Fruit fly (Drosophila melanogaster) whole organism, wandering third instar larva: ENCODE measurements around the gene Ak3.

Experiments
- Abd-B ChIP-seq: fragments of >200 bp; optimal IDR thresholded peaks from 2 replicates; lab custom pipeline; 2017; ENCODE audit warnings: missing biosample characterization, missing genetic modification characterization
- CG32264 ChIP-seq: fragments of 200-800 bp; sonication (Bioruptor generic); optimal IDR thresholded peaks from 2 replicates; lab custom pipeline; 2016; ENCODE audit warnings: missing biosample characterization, missing genetic modification characterization
- CrebA ChIP-seq: fragments of 200-800 bp; sonication (Bioruptor generic); optimal IDR thresholded peaks from 2 replicates; lab custom pipeline; 2016; ENCODE audit warnings: missing biosample characterization, mild to moderate bottlenecking, missing genetic modification characterization, borderline replicate concordance
- Dfd ChIP-seq: fragments of >200 bp; optimal IDR thresholded peaks from 2 replicates; lab custom pipeline; 2017; ENCODE audit warnings: missing biosample characterization, missing genetic modification characterization
- Dif ChIP-seq: fragments of 200-275, 200-300 bp; sonication (Bioruptor generic); optimal IDR thresholded peaks from 2 replicates; lab custom pipeline; 2018; ENCODE audit warnings: missing biosample characterization, missing genetic modification characterization; ENCODE audit not compliant: partially characterized antibody
- GATAd ChIP-seq: sonication (Bioruptor generic); optimal IDR thresholded peaks from 2 replicates; lab custom pipeline; 2016; ENCODE audit warnings: missing biosample characterization, missing genetic modification characterization
- HLH106 ChIP-seq: fragments of 200-800 bp; optimal IDR thresholded peaks from 3 replicates; lab custom pipeline; 2019; ENCODE audit warnings: missing biosample characterization, mild to moderate bottlenecking, missing genetic modification characterization, moderate library complexity
- Hnf4 ChIP-seq: fragments of 200-800 bp; sonication (Bioruptor generic); optimal IDR thresholded peaks from 2 replicates; lab custom pipeline; 2016; ENCODE audit warnings: missing biosample characterization, mild to moderate bottlenecking, missing genetic modification characterization
- Hr83 ChIP-seq: fragments of 200-300 bp; sonication (Bioruptor generic); optimal IDR thresholded peaks from 2 replicates; lab custom pipeline; 2016; ENCODE audit warnings: missing biosample characterization, mild to moderate bottlenecking, missing genetic modification characterization, moderate library complexity; ENCODE audit not compliant: poor library complexity, severe bottlenecking
- Jra ChIP-seq: sonication (Bioruptor generic); optimal IDR thresholded peaks from 2 replicates; lab custom pipeline; 2016; ENCODE audit warnings: missing biosample characterization, missing genetic modification characterization
- Mio ChIP-seq: sonication (Bioruptor generic); optimal IDR thresholded peaks from 2 replicates; lab custom pipeline; 2016; ENCODE audit warnings: missing biosample characterization, missing genetic modification characterization
- Myc ChIP-seq: fragments of >200 bp; optimal IDR thresholded peaks from 2 replicates; lab custom pipeline; 2017
- N ChIP-seq: fragments of >200 bp; optimal IDR thresholded peaks from 2 replicates; lab custom pipeline; 2018; ENCODE audit warnings: missing biosample characterization, missing external identifiers, missing genetic modification characterization
- OdsH ChIP-seq: fragments of 200-800 bp; sonication (Bioruptor generic); optimal IDR thresholded peaks from 2 replicates; lab custom pipeline; 2016; ENCODE audit warnings: missing biosample characterization, mild to moderate bottlenecking, missing genetic modification characterization
- Rel ChIP-seq, 2 experiments: fragments of 200-800 bp; sonication (Bioruptor generic) in 1 of 2; optimal IDR thresholded peaks; 2 replicates in 1 of 2; 3 replicates in 1 of 2; lab custom pipeline; 2016 to 2019; ENCODE audit warnings: mild to moderate bottlenecking in 2 of 2, missing biosample characterization in 2 of 2, missing genetic modification characterization in 2 of 2, moderate library complexity in 1 of 2
- Sp1 ChIP-seq: fragments of 200-800 bp; sonication (Bioruptor generic); optimal IDR thresholded peaks from 3 replicates; lab custom pipeline; 2019; ENCODE audit warnings: missing biosample characterization, mild to moderate bottlenecking, missing genetic modification characterization, moderate library complexity
- Vsx2 ChIP-seq: fragments of 200-300, 225-300 bp; sonication (Bioruptor generic); optimal IDR thresholded peaks from 2 replicates; lab custom pipeline; 2018; ENCODE audit warnings: missing biosample characterization, missing genetic modification characterization; ENCODE audit not compliant: partially characterized antibody
- brk ChIP-seq: fragments of 200-800 bp; sonication (Bioruptor generic); optimal IDR thresholded peaks from 2 replicates; lab custom pipeline; 2016; ENCODE audit warnings: missing biosample characterization, mild to moderate bottlenecking, missing genetic modification characterization
- dl ChIP-seq, 2 experiments: fragments of 175-275, 200-275 bp in 1 of 2; fragments of 200-275 bp in 1 of 2; sonication (Bioruptor generic); optimal IDR thresholded peaks; lab custom pipeline; 2018; ENCODE audit warnings: mild to moderate bottlenecking in 2 of 2, missing biosample characterization in 2 of 2, missing genetic modification characterization in 2 of 2, moderate library complexity in 2 of 2; ENCODE audit not compliant: partially characterized antibody in 2 of 2, insufficient read depth in 1 of 2
- dmrt93B ChIP-seq: fragments of 200-800 bp; sonication (Bioruptor generic); optimal IDR thresholded peaks from 2 replicates; lab custom pipeline; 2018; ENCODE audit warnings: missing biosample characterization, mild to moderate bottlenecking, missing genetic modification characterization
- dsf ChIP-seq: sonication (Bioruptor generic); optimal IDR thresholded peaks from 2 replicates; lab custom pipeline; 2016; ENCODE audit warnings: missing biosample characterization, missing genetic modification characterization, borderline replicate concordance
- ey ChIP-seq: fragments of 200-800 bp; sonication (Bioruptor generic); optimal IDR thresholded peaks from 2 replicates; lab custom pipeline; 2016; ENCODE audit warnings: missing biosample characterization, missing genetic modification characterization
- foxo ChIP-seq, 2 experiments: fragments of 200-800 bp; sonication (Bioruptor generic); optimal IDR thresholded peaks; 2 replicates in 1 of 2; 3 replicates in 1 of 2; lab custom pipeline; 2016 to 2017; ENCODE audit warnings: missing biosample characterization in 2 of 2, missing genetic modification characterization in 2 of 2
- fru ChIP-seq: fragments of 200-800 bp; sonication (Bioruptor generic); optimal IDR thresholded peaks from 3 replicates; lab custom pipeline; 2016; ENCODE audit warnings: missing biosample characterization, mild to moderate bottlenecking, missing genetic modification characterization
- h ChIP-seq: fragments of 200-800 bp; sonication (Bioruptor generic); optimal IDR thresholded peaks from 3 replicates; lab custom pipeline; 2016; ENCODE audit warnings: missing biosample characterization, mild to moderate bottlenecking, missing genetic modification characterization
- lola ChIP-seq: fragments of >200 bp; optimal IDR thresholded peaks from 2 replicates; lab custom pipeline; 2017; ENCODE audit warnings: missing biosample characterization, missing genetic modification characterization
- pan ChIP-seq: fragments of >200 bp; optimal IDR thresholded peaks from 2 replicates; lab custom pipeline; 2017
- psq ChIP-seq: fragments of 200-800 bp; sonication (Bioruptor generic); optimal IDR thresholded peaks from 3 replicates; lab custom pipeline; 2017; ENCODE audit warnings: missing biosample characterization, mild to moderate bottlenecking, missing genetic modification characterization, moderate library complexity
- rgr ChIP-seq: fragments of 200-800 bp; sonication (Bioruptor generic); optimal IDR thresholded peaks from 3 replicates; lab custom pipeline; 2016; ENCODE audit warnings: missing biosample characterization, mild to moderate bottlenecking, missing genetic modification characterization
- sage ChIP-seq: fragments of 200-800 bp; sonication (Bioruptor generic); optimal IDR thresholded peaks from 2 replicates; lab custom pipeline; 2016; ENCODE audit warnings: missing biosample characterization, mild to moderate bottlenecking, missing genetic modification characterization
- sv ChIP-seq: fragments of 200-800 bp; sonication (Bioruptor generic); optimal IDR thresholded peaks from 3 replicates; lab custom pipeline; 2016; ENCODE audit warnings: missing biosample characterization, missing genetic modification characterization
- tai ChIP-seq: sonication (Bioruptor generic); optimal IDR thresholded peaks from 2 replicates; lab custom pipeline; 2016; ENCODE audit warnings: missing biosample characterization, missing genetic modification characterization
- woc ChIP-seq: sonication (Bioruptor generic); optimal IDR thresholded peaks from 2 replicates; lab custom pipeline; 2016; ENCODE audit warnings: missing biosample characterization, mild to moderate bottlenecking, missing genetic modification characterization

Ak3 gene

DNA sequence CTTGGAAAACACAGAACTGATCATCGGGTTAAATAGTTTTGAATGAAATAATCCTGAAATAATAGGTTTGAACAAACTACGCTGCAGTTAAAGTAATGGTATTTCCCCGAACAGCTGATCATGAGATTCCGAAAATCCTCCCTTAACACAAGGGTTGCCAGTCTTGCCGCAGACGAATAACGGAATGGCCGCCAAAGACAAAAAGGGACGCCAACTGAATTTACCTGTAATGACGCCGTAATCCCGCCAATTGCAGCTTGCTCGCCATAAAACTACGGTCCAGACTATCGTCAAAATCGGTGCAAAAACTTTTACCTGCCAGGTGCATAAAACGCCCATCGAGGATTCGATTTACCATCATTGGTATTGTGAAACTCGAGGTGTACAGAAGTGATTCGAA, 32.8 kb downstream of the Ak3 start, which contains the start of gene CG4570:
TSS of gene CG4570 (plus strand) at position 190 of the 400 bp plus-strand sequence.
- no peak for TF ChIP-seq HLH106
- no peak for TF ChIP-seq woc (GFP tag; lab: Kevin White, UChicago)
- no peak for TF ChIP-seq ey
- TF ChIP-seq sv = no peak
- no peak for TF ChIP-seq sage
- no peak for TF ChIP-seq h (GFP tag; lab: Kevin White, UChicago)
- TF ChIP-seq lola (GFP tag; lab: Kevin White, UChicago) = no peak
- no peak for TF ChIP-seq N (GFP tag; lab: Kevin White, UChicago)
- TF ChIP-seq Rel (GFP tag; optimal IDR thresholded peaks at IDR 0.05; lab: Kevin White, UChicago) = no peak
- no peak for TF ChIP-seq Rel (tag; optimal IDR thresholded peaks at IDR 0.05; lab: Kevin White, UChicago)

DNA sequence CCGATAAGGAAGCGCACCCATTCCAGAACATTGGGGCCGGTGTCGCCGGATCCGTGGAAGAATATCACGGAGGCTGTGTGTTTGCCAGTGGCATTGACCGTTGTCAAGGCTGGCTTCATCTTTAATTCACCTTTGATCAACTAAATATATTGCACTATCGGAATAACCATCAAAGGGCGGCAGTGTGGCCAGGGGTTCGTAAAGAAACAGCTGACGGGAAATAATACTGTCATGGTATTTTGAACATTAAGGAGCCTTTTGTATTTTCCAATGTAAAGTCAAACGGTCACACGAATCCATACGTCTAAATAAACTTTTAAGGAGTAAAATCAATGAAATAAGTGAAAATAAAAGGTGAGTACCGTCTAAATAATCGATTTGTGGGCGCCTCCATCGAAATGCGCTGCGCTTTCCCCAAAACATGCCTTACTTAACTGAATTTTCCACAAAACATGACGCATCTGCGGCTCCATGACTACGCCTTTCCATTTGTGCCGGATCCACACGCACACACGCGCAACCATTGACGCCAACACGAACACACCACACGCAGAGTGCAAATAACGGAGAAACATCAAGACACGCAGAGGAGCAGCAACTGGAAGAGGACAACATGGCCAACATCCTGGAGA, 35.0 kb downstream of the Ak3 start, which contains the start of the genes CG6567 and CG4511:
TSS of gene CG6567 (minus strand) at position 209 of the 632 bp plus-strand sequence.
TSS of gene CG4511 (plus strand) at position 259 of the 632 bp plus-strand sequence.
- TF ChIP-seq Hr83 (GFP tag; lab: Kevin White, UChicago) (no peak), Hnf4 (GFP tag; lab: Kevin White, UChicago) (no peak), fru (GFP tag; lab: Kevin White, UChicago) (no peak), CrebA (GFP tag; lab: Kevin White, UChicago) (no peak), Dif (no peak), tai (no peak), Jra (GFP tag; lab: Kevin White, UChicago) (no peak), GATAd (no peak), h (GFP tag; lab: Kevin White, UChicago) (no peak), HLH106 (no peak)

DNA sequence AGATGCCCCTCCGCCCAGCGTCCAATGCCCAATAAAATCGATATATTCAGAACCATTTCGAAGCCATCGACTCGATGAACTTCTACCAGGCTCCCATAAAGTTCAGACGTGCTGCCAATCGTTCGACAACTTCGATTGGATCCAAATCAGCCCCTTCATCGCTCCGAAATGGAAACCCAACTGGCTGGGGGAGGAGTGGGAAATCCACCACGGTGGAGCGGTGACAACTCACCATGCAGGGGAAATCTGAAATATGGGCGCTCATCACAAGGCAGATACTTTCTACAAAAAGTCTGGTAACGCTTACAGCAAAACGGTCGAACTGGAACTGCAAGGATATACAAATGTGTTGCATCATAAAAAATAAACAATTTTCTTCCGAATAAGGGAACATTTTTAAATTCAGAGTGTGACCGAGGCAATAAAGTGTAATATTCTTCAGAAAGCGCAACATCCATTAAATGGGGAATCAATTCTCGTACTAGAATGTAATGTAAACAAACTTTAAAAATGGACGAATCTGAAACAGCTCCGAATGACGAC, 37.1 kb downstream of the Ak3 start, which contains the start of gene CG4565:
TSS of gene CG4565 (plus strand) at position 493 of the 543 bp plus-strand sequence.
- no peak for TF ChIP-seq dmrt93B (GFP tag; lab: Kevin White, UChicago)
- TF ChIP-seq dl (GFP tag; optimal IDR thresholded peaks at IDR 0.05; lab: Kevin White, UChicago; ENCODE audit: insufficient read depth in 1 of 2, partially characterized antibody in 2 of 2) = no peak
- TF ChIP-seq Myc (lab: Kevin White, UChicago) = peak; percentile 67
- TF ChIP-seq Vsx2 = peak; percentile 64
- TF ChIP-seq Sp1 = no peak
- TF ChIP-seq dsf (GFP tag; lab: Kevin White, UChicago) = no peak
- TF ChIP-seq Dif = peak; percentile 44

DNA sequence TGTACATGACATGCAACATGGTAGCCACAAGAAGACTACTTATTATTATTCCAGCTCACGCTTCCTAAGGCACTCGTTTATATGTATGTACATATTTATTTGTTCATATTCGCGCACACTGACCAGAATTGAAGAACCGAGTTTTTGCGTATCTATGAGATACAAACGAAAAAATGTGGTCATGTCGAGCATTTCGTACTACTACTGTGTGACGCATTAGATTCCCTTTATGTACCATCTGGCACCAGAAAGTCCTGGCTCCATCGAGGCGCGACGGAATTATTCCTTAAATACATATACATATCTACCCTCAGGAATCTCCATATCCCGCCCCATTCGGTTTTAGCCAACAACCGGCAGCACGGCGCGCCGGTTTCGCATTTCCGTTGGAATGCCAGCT, 38.8 kb downstream of the Ak3 start:
- TF ChIP-seq OdsH (GFP tag; lab: Kevin White, UChicago) (no peak), Abd-B (GFP tag; lab: Kevin White, UChicago) (no peak), Jra (GFP tag; lab: Kevin White, UChicago) (no peak), CG32264 (GFP tag; lab: Kevin White, UChicago) (no peak), tai (no peak), brk (GFP tag; lab: Kevin White, UChicago) (no peak), Dfd (GFP tag; lab: Kevin White, UChicago) (no peak), Sp1 (no peak), rgr (GFP tag; lab: Kevin White, UChicago) (no peak), Rel (GFP tag; optimal IDR thresholded peaks at IDR 0.05; lab: Kevin White, UChicago) (no peak), Rel (tag; optimal IDR thresholded peaks at IDR 0.05; lab: Kevin White, UChicago) (no peak), pan (lab: Kevin White, UChicago) (no peak), lola (GFP tag; lab: Kevin White, UChicago) (no peak), GATAd (no peak), Mio (no peak), Hr83 (GFP tag; lab: Kevin White, UChicago) (no peak), ey (no peak), Myc (lab: Kevin White, UChicago) (no peak), dl (GFP tag; optimal IDR thresholded peaks at IDR 0.05; lab: Kevin White, UChicago; ENCODE audit: insufficient read depth in 1 of 2, partially characterized antibody in 2 of 2) (no peak), foxo (GFP tag; optimal IDR thresholded peaks at IDR 0.05; lab: Kevin White, UChicago) (no peak), psq (no peak)
